Fruit fly (Drosophila melanogaster) whole organism, wandering third instar larva: Measurements from ENCODE around the gene CG17118.
A peak's percentile ranks its signal among the peaks of the same experiment; 100 is the strongest.

Experiments
- Abd-B ChIP-seq: fragments of >200 bp; optimal IDR thresholded peaks from 2 replicates; lab custom pipeline; 2017; ENCODE audit warnings: missing biosample characterization, missing genetic modification characterization
- CG9705 ChIP-seq: fragments of 200-800 bp; sonication (Bioruptor generic); optimal IDR thresholded peaks from 2 replicates; lab custom pipeline; 2018; ENCODE audit warnings: missing biosample characterization, mild to moderate bottlenecking, missing genetic modification characterization
- CrebA ChIP-seq: fragments of 200-800 bp; sonication (Bioruptor generic); optimal IDR thresholded peaks from 2 replicates; lab custom pipeline; 2016; ENCODE audit warnings: missing biosample characterization, mild to moderate bottlenecking, missing genetic modification characterization, borderline replicate concordance
- Dfd ChIP-seq: fragments of >200 bp; optimal IDR thresholded peaks from 2 replicates; lab custom pipeline; 2017; ENCODE audit warnings: missing biosample characterization, missing genetic modification characterization
- Dif ChIP-seq: fragments of 200-275, 200-300 bp; sonication (Bioruptor generic); optimal IDR thresholded peaks from 2 replicates; lab custom pipeline; 2018; ENCODE audit warnings: missing biosample characterization, missing genetic modification characterization; ENCODE audit not compliant: partially characterized antibody
- GATAd ChIP-seq: sonication (Bioruptor generic); optimal IDR thresholded peaks from 2 replicates; lab custom pipeline; 2016; ENCODE audit warnings: missing biosample characterization, missing genetic modification characterization
- HLH106 ChIP-seq: fragments of 200-800 bp; optimal IDR thresholded peaks from 3 replicates; lab custom pipeline; 2019; ENCODE audit warnings: missing biosample characterization, mild to moderate bottlenecking, missing genetic modification characterization, moderate library complexity
- Hnf4 ChIP-seq: fragments of 200-800 bp; sonication (Bioruptor generic); optimal IDR thresholded peaks from 2 replicates; lab custom pipeline; 2016; ENCODE audit warnings: missing biosample characterization, mild to moderate bottlenecking, missing genetic modification characterization
- Hr78 ChIP-seq: fragments of >200 bp; optimal IDR thresholded peaks from 2 replicates; lab custom pipeline; 2017; ENCODE audit warnings: missing biosample characterization, missing genetic modification characterization
- Hr83 ChIP-seq: fragments of 200-300 bp; sonication (Bioruptor generic); optimal IDR thresholded peaks from 2 replicates; lab custom pipeline; 2016; ENCODE audit warnings: missing biosample characterization, mild to moderate bottlenecking, missing genetic modification characterization, moderate library complexity; ENCODE audit not compliant: poor library complexity, severe bottlenecking
- Jra ChIP-seq: sonication (Bioruptor generic); optimal IDR thresholded peaks from 2 replicates; lab custom pipeline; 2016; ENCODE audit warnings: missing biosample characterization, missing genetic modification characterization
- Mio ChIP-seq: sonication (Bioruptor generic); optimal IDR thresholded peaks from 2 replicates; lab custom pipeline; 2016; ENCODE audit warnings: missing biosample characterization, missing genetic modification characterization
- Myc ChIP-seq: fragments of >200 bp; optimal IDR thresholded peaks from 2 replicates; lab custom pipeline; 2017
- OdsH ChIP-seq: fragments of 200-800 bp; sonication (Bioruptor generic); optimal IDR thresholded peaks from 2 replicates; lab custom pipeline; 2016; ENCODE audit warnings: missing biosample characterization, mild to moderate bottlenecking, missing genetic modification characterization
- Rel ChIP-seq, 2 experiments: fragments of 200-800 bp; sonication (Bioruptor generic) in 1 of 2; optimal IDR thresholded peaks; 2 replicates in 1 of 2; 3 replicates in 1 of 2; lab custom pipeline; 2016 to 2019; ENCODE audit warnings: mild to moderate bottlenecking in 2 of 2, missing biosample characterization in 2 of 2, missing genetic modification characterization in 2 of 2, moderate library complexity in 1 of 2
- Vsx2 ChIP-seq: fragments of 200-300, 225-300 bp; sonication (Bioruptor generic); optimal IDR thresholded peaks from 2 replicates; lab custom pipeline; 2018; ENCODE audit warnings: missing biosample characterization, missing genetic modification characterization; ENCODE audit not compliant: partially characterized antibody
- br ChIP-seq: fragments of 200-800 bp; sonication (Bioruptor generic); optimal IDR thresholded peaks from 2 replicates; lab custom pipeline; 2016; ENCODE audit warnings: missing biosample characterization, missing genetic modification characterization
- brk ChIP-seq: fragments of 200-800 bp; sonication (Bioruptor generic); optimal IDR thresholded peaks from 2 replicates; lab custom pipeline; 2016; ENCODE audit warnings: missing biosample characterization, mild to moderate bottlenecking, missing genetic modification characterization
- dl ChIP-seq, 2 experiments: fragments of 175-275, 200-275 bp in 1 of 2; fragments of 200-275 bp in 1 of 2; sonication (Bioruptor generic); optimal IDR thresholded peaks; lab custom pipeline; 2018; ENCODE audit warnings: mild to moderate bottlenecking in 2 of 2, missing biosample characterization in 2 of 2, missing genetic modification characterization in 2 of 2, moderate library complexity in 2 of 2; ENCODE audit not compliant: partially characterized antibody in 2 of 2, insufficient read depth in 1 of 2
- dmrt93B ChIP-seq: fragments of 200-800 bp; sonication (Bioruptor generic); optimal IDR thresholded peaks from 2 replicates; lab custom pipeline; 2018; ENCODE audit warnings: missing biosample characterization, mild to moderate bottlenecking, missing genetic modification characterization
- dsf ChIP-seq: sonication (Bioruptor generic); optimal IDR thresholded peaks from 2 replicates; lab custom pipeline; 2016; ENCODE audit warnings: missing biosample characterization, missing genetic modification characterization, borderline replicate concordance
- ey ChIP-seq: fragments of 200-800 bp; sonication (Bioruptor generic); optimal IDR thresholded peaks from 2 replicates; lab custom pipeline; 2016; ENCODE audit warnings: missing biosample characterization, missing genetic modification characterization
- foxo ChIP-seq, 2 experiments: fragments of 200-800 bp; sonication (Bioruptor generic); optimal IDR thresholded peaks; 2 replicates in 1 of 2; 3 replicates in 1 of 2; lab custom pipeline; 2016 to 2017; ENCODE audit warnings: missing biosample characterization in 2 of 2, missing genetic modification characterization in 2 of 2
- h ChIP-seq: fragments of 200-800 bp; sonication (Bioruptor generic); optimal IDR thresholded peaks from 3 replicates; lab custom pipeline; 2016; ENCODE audit warnings: missing biosample characterization, mild to moderate bottlenecking, missing genetic modification characterization
- jim ChIP-seq: fragments of 175-275, 200-325 bp; sonication (Bioruptor generic); optimal IDR thresholded peaks from 2 replicates; lab custom pipeline; 2016; ENCODE audit warnings: missing biosample characterization, mild to moderate bottlenecking, missing genetic modification characterization
- lola ChIP-seq: fragments of >200 bp; optimal IDR thresholded peaks from 2 replicates; lab custom pipeline; 2017; ENCODE audit warnings: missing biosample characterization, missing genetic modification characterization
- pan ChIP-seq: fragments of >200 bp; optimal IDR thresholded peaks from 2 replicates; lab custom pipeline; 2017
- psq ChIP-seq: fragments of 200-800 bp; sonication (Bioruptor generic); optimal IDR thresholded peaks from 3 replicates; lab custom pipeline; 2017; ENCODE audit warnings: missing biosample characterization, mild to moderate bottlenecking, missing genetic modification characterization, moderate library complexity
- rgr ChIP-seq: fragments of 200-800 bp; sonication (Bioruptor generic); optimal IDR thresholded peaks from 3 replicates; lab custom pipeline; 2016; ENCODE audit warnings: missing biosample characterization, mild to moderate bottlenecking, missing genetic modification characterization
- sage ChIP-seq: fragments of 200-800 bp; sonication (Bioruptor generic); optimal IDR thresholded peaks from 2 replicates; lab custom pipeline; 2016; ENCODE audit warnings: missing biosample characterization, mild to moderate bottlenecking, missing genetic modification characterization
- sv ChIP-seq: fragments of 200-800 bp; sonication (Bioruptor generic); optimal IDR thresholded peaks from 3 replicates; lab custom pipeline; 2016; ENCODE audit warnings: missing biosample characterization, missing genetic modification characterization
- tai ChIP-seq: sonication (Bioruptor generic); optimal IDR thresholded peaks from 2 replicates; lab custom pipeline; 2016; ENCODE audit warnings: missing biosample characterization, missing genetic modification characterization
- usp ChIP-seq: fragments of >200 bp; optimal IDR thresholded peaks from 2 replicates; lab custom pipeline; 2017; ENCODE audit warnings: missing biosample characterization, missing genetic modification characterization

Gene CG17118

DNA sequence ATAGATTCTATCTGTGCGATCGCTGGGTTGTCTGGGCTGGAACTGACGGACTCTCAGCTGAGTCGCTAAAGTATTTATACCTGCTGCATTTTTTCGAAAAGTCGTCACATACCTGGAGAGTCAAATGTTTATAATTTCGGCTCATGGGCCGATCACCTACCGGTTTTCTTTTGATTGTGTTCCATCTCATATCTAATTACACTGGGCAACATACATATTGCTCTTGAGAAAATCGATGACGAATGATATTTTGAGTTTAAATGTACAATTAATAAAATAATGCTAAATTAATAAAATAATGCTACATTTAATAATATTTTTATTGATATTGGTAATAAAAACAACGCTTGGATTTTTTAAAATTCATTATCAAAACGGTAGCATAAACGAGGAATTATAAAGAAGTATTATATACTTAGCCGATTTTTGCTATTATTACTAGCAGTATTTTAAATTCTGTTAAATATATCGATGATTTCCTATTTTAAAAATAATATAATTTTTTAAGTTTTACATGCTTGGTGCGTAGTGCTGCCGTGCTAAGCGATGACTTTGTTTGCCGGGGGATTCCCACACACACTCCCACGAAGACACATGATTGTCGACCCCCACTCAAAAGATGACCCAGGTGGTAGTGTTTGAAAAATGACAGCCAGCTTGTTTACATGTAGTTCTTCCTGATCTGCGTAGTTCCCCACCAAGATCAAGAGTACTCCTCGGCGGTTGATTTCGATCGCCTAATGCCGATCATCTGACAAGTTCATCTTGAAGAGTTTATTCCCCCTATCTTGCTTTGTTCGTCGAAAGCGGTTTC is 40.6 kb upstream of the CG17118 start, which contains the start of gene CG7294:
Gene CG7294, minus strand, starts transcription at position 51 of the 814 bp plus-strand sequence.
- TF ChIP-seq rgr (GFP tag; lab: Kevin White, UChicago) (no peak), Rel (GFP tag; optimal IDR thresholded peaks at IDR 0.05; lab: Kevin White, UChicago) (no peak), Rel (tag; optimal IDR thresholded peaks at IDR 0.05; lab: Kevin White, UChicago) (peak; percentile 84)

- TF ChIP-seq Rel (GFP tag; optimal IDR thresholded peaks at IDR 0.05; lab: Kevin White, UChicago) (no peak), Rel (tag; optimal IDR thresholded peaks at IDR 0.05; lab: Kevin White, UChicago) (no peak), CrebA (GFP tag; lab: Kevin White, UChicago) (no peak), Dfd (GFP tag; lab: Kevin White, UChicago) (peak; percentile 56), br (GFP tag; lab: Kevin White, UChicago) (no peak), Dif (GFP tag; lab: Kevin White, UChicago) (no peak), psq (GFP tag; lab: Kevin White, UChicago) (no peak)
These were observed 37.0 kb upstream of the CG17118 start for dm6 chr2L:10693018-10693417.

DNA sequence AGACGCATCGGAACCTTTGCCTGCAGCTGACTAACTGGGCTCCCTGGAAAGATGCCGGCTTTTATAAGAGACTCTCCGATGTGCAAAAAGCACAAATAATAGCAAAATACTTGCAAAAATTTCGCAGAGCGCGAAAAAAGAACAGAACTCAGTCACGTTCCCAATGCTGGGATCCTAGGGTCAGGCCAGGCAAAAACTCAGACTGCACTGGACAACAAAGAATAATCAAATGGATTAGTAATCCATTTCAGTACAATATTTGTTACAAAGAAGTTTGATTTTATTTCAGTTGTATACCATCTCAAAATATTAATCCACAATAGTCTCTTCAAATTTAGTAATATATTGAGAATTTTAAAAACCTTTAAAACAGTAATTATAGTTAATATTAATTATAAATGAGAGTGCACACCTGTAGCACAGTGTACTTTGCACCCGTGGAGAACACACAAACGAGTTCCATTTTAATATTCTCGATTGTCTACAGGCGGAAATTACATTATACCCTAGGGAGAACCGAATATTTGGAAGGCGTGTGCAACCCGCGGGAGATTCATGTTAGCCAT is 35.9 kb upstream of the CG17118 start, which contains the start of gene CG17108:
Gene CG17108, minus strand, starts transcription at position 51 of the 566 bp plus-strand sequence.
- no peak for TF ChIP-seq psq (GFP tag; lab: Kevin White, UChicago)
- TF ChIP-seq dmrt93B (GFP tag; lab: Kevin White, UChicago) = no peak
- no peak for TF ChIP-seq usp (GFP tag; lab: Kevin White, UChicago)
- no peak for TF ChIP-seq Mio
- TF ChIP-seq CrebA (GFP tag; lab: Kevin White, UChicago) = no peak
- TF ChIP-seq OdsH (GFP tag; lab: Kevin White, UChicago) = no peak
- no peak for TF ChIP-seq Dfd (GFP tag; lab: Kevin White, UChicago)
- TF ChIP-seq Dif (GFP tag; lab: Kevin White, UChicago) = no peak
- TF ChIP-seq Hr83 (GFP tag; lab: Kevin White, UChicago) = no peak
- TF ChIP-seq HLH106 = no peak
- no peak for TF ChIP-seq dsf (GFP tag; lab: Kevin White, UChicago)
- TF ChIP-seq Abd-B = no peak
- TF ChIP-seq CG9705 (GFP tag; lab: Kevin White, UChicago) = no peak
- no peak for TF ChIP-seq dl (GFP tag; optimal IDR thresholded peaks at IDR 0.05; lab: Kevin White, UChicago; ENCODE audit: insufficient read depth in 1 of 2, partially characterized antibody in 2 of 2)
- no peak for TF ChIP-seq br (GFP tag; lab: Kevin White, UChicago)
- TF ChIP-seq, all 38 proteins: peak for 0

DNA sequence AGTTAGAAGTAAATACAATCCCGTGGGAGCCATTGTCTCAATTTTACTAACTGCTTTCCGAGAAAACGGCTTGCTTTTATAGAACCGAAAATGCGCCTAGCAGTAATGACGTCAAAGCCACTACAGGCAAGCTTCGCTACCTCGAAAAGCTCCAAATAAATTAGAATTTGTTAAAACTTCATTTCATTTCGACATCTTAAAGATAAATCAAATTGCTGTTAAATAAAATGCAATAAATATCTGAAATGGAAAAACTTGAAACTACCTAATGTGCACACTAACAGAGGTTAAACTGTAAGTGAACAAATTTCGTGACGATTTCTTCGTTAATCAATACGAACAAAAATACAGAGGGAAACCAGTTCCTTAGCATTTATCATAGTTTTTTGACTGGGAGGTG is 32.1 kb upstream of the CG17118 start, which contains the start of gene CG7300:
Gene CG7300, minus strand, starts transcription at position 52 of the 400 bp plus-strand sequence.
- no peak for TF ChIP-seq sage
- peak; percentile 13 for TF ChIP-seq h
- peak; percentile 8 for TF ChIP-seq sv (GFP tag; lab: Kevin White, UChicago)
- TF ChIP-seq Jra (GFP tag; lab: Kevin White, UChicago) = no peak

DNA sequence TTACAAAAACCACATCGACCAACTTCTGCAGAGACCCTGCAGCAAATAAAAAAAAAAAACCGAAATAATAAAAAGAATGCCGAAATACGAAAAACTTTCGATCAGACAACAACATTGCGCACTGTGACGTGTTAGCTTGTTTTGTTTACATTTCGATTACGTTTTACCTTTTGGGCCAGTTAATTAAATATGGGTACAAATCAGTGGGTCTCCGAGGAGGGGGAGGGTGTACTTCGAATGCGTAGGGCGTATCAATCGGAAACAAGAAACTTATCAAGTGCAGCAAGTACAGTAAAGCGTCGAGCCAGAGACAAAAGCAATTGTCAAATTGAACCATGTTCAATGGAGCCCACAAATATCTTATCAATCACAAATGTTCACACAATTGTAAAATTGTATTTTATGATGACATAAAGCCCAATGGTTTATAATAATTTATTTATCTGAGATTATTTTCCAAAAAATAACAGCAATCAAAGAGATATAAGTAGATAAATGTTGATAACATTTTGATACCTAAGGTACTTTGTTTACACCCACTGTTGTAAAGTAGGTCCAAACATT is 28.5 kb upstream of the CG17118 start, which contains the start of gene Lip1:
Gene Lip1, minus strand, starts transcription at position 46 of the 564 bp plus-strand sequence.
- TF ChIP-seq br (GFP tag; lab: Kevin White, UChicago) = no peak
- no peak for TF ChIP-seq dsf (GFP tag; lab: Kevin White, UChicago)
- no peak for TF ChIP-seq sv (GFP tag; lab: Kevin White, UChicago)
- no peak for TF ChIP-seq lola
- no peak for TF ChIP-seq brk (GFP tag; lab: Kevin White, UChicago)
- no peak for TF ChIP-seq sage

dm6 chr2L:10703281-10703680 is 26.8 kb upstream of the CG17118 start, which contains the start of gene CG6415:
Gene CG6415, plus strand, starts transcription at chr2L:10703621.
- TF ChIP-seq foxo (GFP tag; optimal IDR thresholded peaks at IDR 0.05; lab: Kevin White, UChicago) (peak; percentile 9 to 81), Vsx2 (GFP tag; lab: Kevin White, UChicago) (no peak), GATAd (GFP tag; lab: Kevin White, UChicago) (no peak), h (peak; percentile 92), dmrt93B (GFP tag; lab: Kevin White, UChicago) (peak; percentile 56), jim (GFP tag; lab: Kevin White, UChicago) (no peak), dsf (GFP tag; lab: Kevin White, UChicago) (no peak), Myc (lab: Kevin White, UChicago) (no peak), Rel (GFP tag; optimal IDR thresholded peaks at IDR 0.05; lab: Kevin White, UChicago) (no peak), Rel (tag; optimal IDR thresholded peaks at IDR 0.05; lab: Kevin White, UChicago) (peak; percentile 40), Hnf4 (GFP tag; lab: Kevin White, UChicago) (peak; percentile 76), sage (no peak), Dfd (GFP tag; lab: Kevin White, UChicago) (no peak), pan (lab: Kevin White, UChicago) (no peak), rgr (GFP tag; lab: Kevin White, UChicago) (peak; percentile 86), dl (GFP tag; optimal IDR thresholded peaks at IDR 0.05; lab: Kevin White, UChicago; ENCODE audit: insufficient read depth in 1 of 2, partially characterized antibody in 2 of 2) (no peak), ey (GFP tag; lab: Kevin White, UChicago) (peak; percentile 85), CG9705 (GFP tag; lab: Kevin White, UChicago) (no peak), Hr78 (no peak), Abd-B (no peak), tai (GFP tag; lab: Kevin White, UChicago) (no peak)
